Worm (Caenorhabditis elegans) whole organism, young adult: ENCODE data around the gene srbc-27.

ENCODE experiments used
- C17E4.6 ChIP-seq: fragments of 200-800 bp; sonication (Bioruptor generic); IDR thresholded peaks from 2 replicates; pipeline ENCODE4 v1.3.6; 2022; ENCODE audit warnings: missing genetic modification reagents, missing genetic modification characterization, missing compliant biosample characterization
- D2030.7 ChIP-seq: fragments of 200-800 bp; sonication (Bioruptor generic); IDR thresholded peaks from 2 replicates; pipeline ENCODE4 v1.3.6; 2022; ENCODE audit warnings: missing genetic modification reagents, missing genetic modification characterization, missing compliant biosample characterization
- F10E7.11 ChIP-seq: sonication (generic microtip); optimal IDR thresholded peaks from 2 replicates; lab custom pipeline; 2017; ENCODE audit warnings: mild to moderate bottlenecking, missing genetic modification characterization, moderate library complexity, missing compliant biosample characterization
- F37B4.10 ChIP-seq: fragments of 200-800 bp; sonication (Bioruptor generic); IDR thresholded peaks from 2 replicates; pipeline ENCODE4 v1.3.6; 2022; ENCODE audit warnings: missing genetic modification characterization, missing compliant biosample characterization
- F39B2.1 ChIP-seq: fragments of 200-800 bp; sonication (Bioruptor generic); IDR thresholded peaks from 2 replicates; pipeline ENCODE4 v1.3.6; 2022; ENCODE audit warnings: missing genetic modification reagents, missing genetic modification characterization, missing compliant biosample characterization
- F55B11.4 ChIP-seq: sonication (generic microtip); optimal IDR thresholded peaks from 2 replicates; lab custom pipeline; 2016; ENCODE audit warnings: missing compliant biosample characterization, missing genetic modification characterization, borderline replicate concordance; ENCODE audit not compliant: insufficient read depth
- Y53F4B.3 ChIP-seq: fragments of 200-800 bp; sonication (Bioruptor generic); IDR thresholded peaks from 2 replicates; pipeline ENCODE4 v1.3.6; 2022; ENCODE audit warnings: missing genetic modification reagents, missing genetic modification characterization, missing compliant biosample characterization
- Y67H2A.10 ChIP-seq: fragments of 200-800 bp; sonication (Bioruptor generic); conservative IDR thresholded peaks from 2 replicates; pipeline ENCODE4 v1.3.6; 2022; ENCODE audit warnings: missing genetic modification reagents, missing genetic modification characterization, missing compliant biosample characterization
- Y79H2A.3 ChIP-seq: fragments of 200-800 bp; sonication (Bioruptor generic); conservative IDR thresholded peaks from 2 replicates; pipeline ENCODE4 v1.3.6; 2022; ENCODE audit warnings: missing genetic modification reagents, missing genetic modification characterization, missing compliant biosample characterization
- Y95B8A.8 ChIP-seq: fragments of 200-800 bp; sonication (Bioruptor generic); IDR thresholded peaks from 2 replicates; pipeline ENCODE4 v1.3.6; 2022; ENCODE audit warnings: missing genetic modification reagents, missing genetic modification characterization, missing compliant biosample characterization
- akir-1 ChIP-seq: fragments of 200-800 bp; sonication (Bioruptor generic); optimal IDR thresholded peaks from 2 replicates; lab custom pipeline; 2018; ENCODE audit warnings: mild to moderate bottlenecking, missing genetic modification characterization, moderate library complexity, missing compliant biosample characterization
- atf-7 ChIP-seq: sonication (generic microtip); optimal IDR thresholded peaks from 2 replicates; lab custom pipeline; 2017; ENCODE audit warnings: mild to moderate bottlenecking, missing genetic modification characterization, missing compliant biosample characterization
- attf-5 ChIP-seq: fragments of 200-800 bp; sonication (Bioruptor generic); optimal IDR thresholded peaks from 2 replicates; lab custom pipeline; 2018; ENCODE audit warnings: mild to moderate bottlenecking, missing genetic modification characterization, missing compliant biosample characterization
- ceh-27 ChIP-seq: fragments of 200-800 bp; sonication (Bioruptor generic); optimal IDR thresholded peaks from 2 replicates; lab custom pipeline; 2018; ENCODE audit warnings: mild to moderate bottlenecking, missing genetic modification characterization, moderate library complexity, missing compliant biosample characterization
- chd-7 ChIP-seq: sonication (generic microtip); optimal IDR thresholded peaks from 2 replicates; lab custom pipeline; 2016; ENCODE audit warnings: mild to moderate bottlenecking, missing genetic modification characterization, moderate library complexity, missing compliant biosample characterization
- dox-1 ChIP-seq: fragments of 200-800 bp; sonication (Bioruptor generic); IDR thresholded peaks from 2 replicates; pipeline ENCODE4 v1.3.6; 2022; ENCODE audit warnings: missing genetic modification reagents, missing genetic modification characterization, missing compliant biosample characterization
- egl-18 ChIP-seq: fragments of 200-800 bp; sonication (Bioruptor generic); IDR thresholded peaks from 2 replicates; pipeline ENCODE4 v1.3.6; 2022; ENCODE audit warnings: missing genetic modification reagents, missing genetic modification characterization, missing compliant biosample characterization
- egrh-3 ChIP-seq: fragments of 200-800 bp; sonication (Bioruptor generic); IDR thresholded peaks from 2 replicates; pipeline ENCODE4 v1.3.6; 2022; ENCODE audit warnings: missing genetic modification reagents, missing genetic modification characterization, missing compliant biosample characterization
- ekl-4 ChIP-seq: fragments of 200-800 bp; sonication (Bioruptor generic); IDR thresholded peaks from 2 replicates; pipeline ENCODE4 v1.3.6; 2022; ENCODE audit warnings: missing genetic modification reagents, missing genetic modification characterization, missing compliant biosample characterization
- hmg-20 ChIP-seq: fragments of 200-800 bp; sonication (Bioruptor generic); IDR thresholded peaks from 2 replicates; pipeline ENCODE4 v1.3.6; 2022; ENCODE audit warnings: missing genetic modification reagents, missing genetic modification characterization, missing compliant biosample characterization
- hrde-1 ChIP-seq: sonication (generic microtip); optimal IDR thresholded peaks from 2 replicates; lab custom pipeline; 2016; ENCODE audit warnings: missing genetic modification characterization, mild to moderate bottlenecking, missing compliant biosample characterization, moderate library complexity, missing genotype, missing genetic modification reagents, borderline replicate concordance
- let-526 ChIP-seq: fragments of 200-800 bp; sonication (Bioruptor generic); IDR thresholded peaks from 2 replicates; pipeline ENCODE4 v1.3.6; 2022; ENCODE audit warnings: missing genetic modification reagents, missing genetic modification characterization, missing compliant biosample characterization
- lin-35 ChIP-seq, 3 experiments: fragments of 150-350 bp in 2 of 3; sonication (generic microtip) in 1 of 3; optimal IDR thresholded peaks; 2 replicates each; lab custom pipeline; 2014 to 2018; ENCODE audit warnings: missing biosample characterization in 3 of 3, missing genetic modification characterization in 3 of 3, missing genetic modification reagents in 3 of 3
- lin-40 ChIP-seq: sonication (generic microtip); optimal IDR thresholded peaks from 2 replicates; lab custom pipeline; 2016; ENCODE audit warnings: missing genetic modification characterization, mild to moderate bottlenecking, missing compliant biosample characterization, missing genotype, missing genetic modification reagents
- lin-54 ChIP-seq: fragments of 200-800 bp; sonication (Bioruptor generic); optimal IDR thresholded peaks from 2 replicates; lab custom pipeline; 2018; ENCODE audit warnings: mild to moderate bottlenecking, missing genetic modification characterization, missing compliant biosample characterization
- madf-10 ChIP-seq: sonication (generic microtip); optimal IDR thresholded peaks from 2 replicates; lab custom pipeline; 2016; ENCODE audit warnings: mild to moderate bottlenecking, missing genetic modification characterization, missing compliant biosample characterization
- mxl-1 ChIP-seq: sonication (generic microtip); optimal IDR thresholded peaks from 2 replicates; lab custom pipeline; 2016; ENCODE audit warnings: missing genetic modification characterization, missing compliant biosample characterization
- nfya-1 ChIP-seq: sonication (generic microtip); optimal IDR thresholded peaks from 2 replicates; lab custom pipeline; 2017; ENCODE audit warnings: antibody characterized with exemption, missing compliant biosample characterization, missing genetic modification characterization, borderline replicate concordance; ENCODE audit not compliant: insufficient read depth
- nhr-80 ChIP-seq: sonication (generic microtip); optimal IDR thresholded peaks from 2 replicates; lab custom pipeline; 2016; ENCODE audit warnings: missing genetic modification characterization, missing compliant biosample characterization
- snpc-4 ChIP-seq, 5 experiments: fragments of 150-350 bp in 1 of 5; sonication (generic microtip) in 4 of 5; optimal IDR thresholded peaks; 2 replicates each; lab custom pipeline; 2014 to 2018; ENCODE audit warnings: missing genetic modification characterization in 5 of 5, missing biosample characterization in 3 of 5, antibody characterized with exemption in 2 of 5, mild to moderate bottlenecking in 2 of 5, missing compliant biosample characterization in 2 of 5, missing genotype in 2 of 5, moderate library complexity in 2 of 5, missing genetic modification reagents in 1 of 5
- unc-62 ChIP-seq: fragments of 150-350 bp; optimal IDR thresholded peaks from 2 replicates; lab custom pipeline; 2014; ENCODE audit warnings: missing biosample characterization, missing genetic modification reagents, missing genetic modification characterization
- xnd-1 ChIP-seq: sonication (generic microtip); optimal IDR thresholded peaks from 2 replicates; lab custom pipeline; 2016; ENCODE audit warnings: missing genotype, missing genetic modification reagents, missing genetic modification characterization, missing compliant biosample characterization
- zfh-2 ChIP-seq: fragments of 200-800 bp; sonication (Bioruptor generic); conservative IDR thresholded peaks from 2 replicates; pipeline ENCODE4 v1.3.6; 2022; ENCODE audit warnings: missing genetic modification reagents, missing genetic modification characterization, missing compliant biosample characterization
- zim-3 ChIP-seq: sonication (generic microtip); optimal IDR thresholded peaks from 2 replicates; lab custom pipeline; 2017; ENCODE audit warnings: mild to moderate bottlenecking, missing genetic modification characterization, moderate library complexity, missing compliant biosample characterization
- ztf-26 ChIP-seq: sonication (generic microtip); optimal IDR thresholded peaks from 2 replicates; lab custom pipeline; 2017; ENCODE audit warnings: missing genetic modification characterization, missing compliant biosample characterization

Gene srbc-27

DNA sequence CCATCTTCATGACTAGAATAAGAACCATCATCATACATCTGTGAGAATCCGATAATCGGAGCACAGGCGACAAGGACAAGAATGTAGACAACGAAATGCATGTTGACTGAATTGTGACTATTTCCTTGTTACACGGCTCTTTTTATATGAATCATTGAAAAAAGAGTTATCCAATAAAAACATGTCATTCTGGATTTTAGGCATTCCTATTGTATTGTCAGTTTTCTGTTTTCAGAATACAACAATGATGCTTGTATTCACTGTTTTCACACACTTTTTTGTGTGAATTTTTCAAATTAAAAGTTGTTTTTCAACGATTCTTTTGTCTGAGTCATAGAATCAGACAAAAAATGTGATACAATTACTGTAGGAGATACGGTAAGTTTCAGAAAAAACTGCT, 5.5 kb downstream of the srbc-27 start, which contains the start of gene F20E11.18:
Gene F20E11.18, minus strand, starts transcription at position 101 of the 400 bp plus-strand sequence.
- TF ChIP-seq madf-10 (tag; lab: Kevin White, UChicago) (no peak), egl-18 (GFP tag; lab: Robert Waterston, UW) (no peak), akir-1 (GFP tag; lab: Kevin White, UChicago) (no peak), nfya-1 (tag; lab: Kevin White, UChicago) (no peak), egrh-3 (GFP tag; lab: Robert Waterston, UW) (no peak), F39B2.1 (GFP tag; lab: Robert Waterston, UW) (no peak), lin-35 (GFP tag; optimal IDR thresholded peaks at IDR 0.05; lab: Kevin White, UChicago) (no peak), ekl-4 (GFP tag; lab: Robert Waterston, UW) (no peak), ztf-26 (tag; lab: Kevin White, UChicago) (no peak), D2030.7 (no peak), Y95B8A.8 (GFP tag; lab: Robert Waterston, UW) (no peak), hrde-1 (no peak), F37B4.10 (GFP tag; lab: Robert Waterston, UW) (no peak), zfh-2 (GFP tag; lab: Robert Waterston, UW) (no peak), hmg-20 (GFP tag; lab: Robert Waterston, UW) (no peak), dox-1 (GFP tag; lab: Robert Waterston, UW) (no peak), unc-62 (GFP tag; lab: Kevin White, UChicago) (no peak), snpc-4 (GFP tag; optimal IDR thresholded peaks at IDR 0.05; lab: Kevin White, UChicago) (no peak), snpc-4 (tag; optimal IDR thresholded peaks at IDR 0.05; lab: Kevin White, UChicago) (no peak)

DNA sequence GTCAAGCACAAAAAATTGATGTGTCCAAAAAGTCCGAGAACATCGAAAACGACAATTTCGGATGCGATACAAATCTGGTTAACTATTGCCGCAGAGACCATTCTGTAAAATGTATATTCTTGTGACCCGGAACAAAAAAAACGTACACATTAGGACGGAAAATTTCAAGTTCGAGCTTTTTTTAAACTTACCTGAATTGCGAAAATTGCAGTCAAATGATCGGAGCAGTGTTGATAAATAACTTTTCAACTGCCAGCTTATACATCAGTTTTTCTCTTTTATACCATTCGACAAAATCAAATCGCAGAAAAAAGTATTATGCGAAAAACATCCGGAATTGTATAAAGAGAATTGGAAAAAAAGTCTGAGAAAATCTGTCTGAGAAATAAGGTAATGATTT, 7.3 kb downstream of the srbc-27 start, which contains the start of gene srsx-2:
Gene srsx-2, minus strand, starts transcription at position 101 of the 400 bp plus-strand sequence.
- TF ChIP-seq hmg-20 (GFP tag; lab: Robert Waterston, UW) = no peak
- TF ChIP-seq lin-40 = no peak
- no peak for TF ChIP-seq Y67H2A.10 (GFP tag; lab: Robert Waterston, UW)
- no peak for TF ChIP-seq F55B11.4
- TF ChIP-seq F10E7.11 (tag; lab: Kevin White, UChicago) = no peak
- TF ChIP-seq mxl-1 (tag; lab: Kevin White, UChicago) = no peak

DNA sequence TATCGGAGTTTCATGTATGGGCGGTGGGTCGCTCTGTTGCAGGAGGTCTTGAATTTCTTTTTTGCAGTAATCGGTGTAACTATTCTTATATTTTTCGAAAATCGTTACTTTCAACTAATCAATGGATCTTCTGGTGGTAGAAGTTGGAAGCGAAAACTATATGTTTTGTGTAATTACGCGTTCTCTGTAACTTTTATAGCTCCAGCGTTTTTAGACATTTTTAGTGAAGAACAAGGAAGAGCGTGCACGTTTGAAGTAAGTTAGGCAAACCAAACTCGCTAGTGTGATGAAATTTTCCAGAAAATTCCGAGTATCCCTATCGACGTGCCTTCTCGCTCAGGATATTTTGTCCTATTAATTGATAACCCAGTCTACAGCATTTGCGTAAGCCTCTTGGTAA, 8.4 kb downstream of the srbc-27 start, which contains the start of gene srh-154:
Gene srh-154, plus strand, starts transcription at position 301 of the 400 bp plus-strand sequence.
- TF ChIP-seq attf-5 (GFP tag; lab: Kevin White, UChicago) (no peak), let-526 (GFP tag; lab: Robert Waterston, UW) (no peak), atf-7 (tag; lab: Kevin White, UChicago) (no peak), ztf-26 (tag; lab: Kevin White, UChicago) (no peak), C17E4.6 (GFP tag; lab: Robert Waterston, UW) (no peak), lin-54 (no peak), chd-7 (no peak), nhr-80 (tag; lab: Kevin White, UChicago) (no peak), dox-1 (GFP tag; lab: Robert Waterston, UW) (no peak), Y79H2A.3 (GFP tag; lab: Robert Waterston, UW) (no peak), xnd-1 (tag; lab: Kevin White, UChicago) (no peak), zim-3 (tag; lab: Kevin White, UChicago) (no peak), Y53F4B.3 (GFP tag; lab: Robert Waterston, UW) (no peak), ceh-27 (GFP tag; lab: Kevin White, UChicago) (no peak), Y95B8A.8 (GFP tag; lab: Robert Waterston, UW) (no peak)
